Worm (Caenorhabditis elegans): ENCODE results near the gene Y38F1A.8.

The Y38F1A.8 gene

DNA sequence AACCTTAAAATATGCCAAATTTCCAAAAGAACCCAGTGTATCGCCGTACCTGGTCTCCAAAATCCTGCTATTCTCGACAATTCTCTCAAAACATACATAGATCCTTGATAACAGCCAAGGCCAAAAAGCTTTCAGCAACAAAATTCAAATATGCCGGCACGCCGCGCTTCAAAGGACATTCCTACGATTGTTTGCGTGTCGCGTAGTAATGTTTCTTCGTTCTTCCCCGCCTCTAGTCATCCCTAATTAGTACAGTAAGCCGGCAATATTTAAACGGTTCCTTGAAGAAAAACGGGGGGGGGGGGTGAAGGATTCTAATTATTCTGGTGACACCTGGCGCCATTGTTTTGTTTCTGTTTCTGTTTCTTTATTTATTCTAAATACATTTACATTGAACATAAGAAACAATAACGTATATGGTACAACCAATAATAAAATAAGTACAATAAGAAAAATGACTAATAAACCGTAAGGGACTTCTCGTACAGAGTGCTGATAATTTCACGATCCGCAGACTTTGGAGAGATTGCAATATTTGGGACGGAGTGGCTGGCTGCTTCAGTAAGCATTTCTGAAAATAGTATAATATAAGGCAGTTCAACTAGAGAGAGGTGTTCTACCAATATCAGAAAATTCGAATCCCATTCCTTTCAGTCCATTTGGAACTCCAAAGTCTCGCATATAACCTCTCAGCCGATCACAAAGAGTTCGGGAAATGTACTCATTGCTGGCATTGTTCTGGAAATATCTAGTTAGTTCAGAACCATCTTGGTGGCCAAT is 6.5 kb downstream of the Y38F1A.8 start:
- TF ChIP-seq Y55F3AM.14 (GFP tag; optimal IDR thresholded peaks at IDR 0.05) (peak; percentile 38), ceh-16 (tag; optimal IDR thresholded peaks at IDR 0.05) (no peak), sma-3 (GFP tag; optimal IDR thresholded peaks at IDR 0.05) (peak; percentile 4), R02D3.7 (tag; optimal IDR thresholded peaks at IDR 0.05) (no peak), nhr-6 (tag; optimal IDR thresholded peaks at IDR 0.05) (no peak), aly-2 (tag; optimal IDR thresholded peaks at IDR 0.05) (no peak), nhr-21 (tag; optimal IDR thresholded peaks at IDR 0.05) (peak; percentile 3), fos-1 (tag; optimal IDR thresholded peaks at IDR 0.05) (no peak)

DNA sequence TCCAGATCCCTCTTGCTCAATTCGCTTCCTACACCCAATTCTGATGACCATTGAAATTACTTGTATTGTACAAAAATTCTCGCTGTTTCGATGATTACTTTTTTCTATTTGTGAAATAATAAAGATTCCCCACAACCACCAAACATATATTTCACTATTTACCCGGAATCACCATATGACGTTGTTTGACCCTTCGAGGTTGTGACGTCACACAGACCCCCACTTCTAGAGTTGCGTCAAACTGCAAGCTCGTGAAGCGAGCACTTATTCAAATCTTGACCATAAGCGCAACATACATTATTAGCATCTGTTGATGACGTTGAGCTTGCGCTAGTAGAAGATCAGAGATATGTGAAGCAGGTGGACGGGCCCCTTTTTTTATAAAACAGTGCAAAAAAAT is 7.7 kb downstream of the Y38F1A.8 start:
- no peak for TF ChIP-seq Y55F3AM.14 (GFP tag; optimal IDR thresholded peaks at IDR 0.05)
- no peak for TF ChIP-seq egl-27 (tag; optimal IDR thresholded peaks at IDR 0.05)
- no peak for TF ChIP-seq sem-4 (tag; optimal IDR thresholded peaks at IDR 0.05)
- no peak for TF ChIP-seq alr-1 (tag; optimal IDR thresholded peaks at IDR 0.05)
- no peak for TF ChIP-seq lin-13 (GFP tag; optimal IDR thresholded peaks at IDR 0.05)
- no peak for TF ChIP-seq unc-62 (GFP tag; optimal IDR thresholded peaks at IDR 0.05)
- TF ChIP-seq nhr-6 (tag; optimal IDR thresholded peaks at IDR 0.05) = no peak
- no peak for TF ChIP-seq sma-9 (GFP tag; optimal IDR thresholded peaks at IDR 0.05)
- TF ChIP-seq sma-9 (tag; optimal IDR thresholded peaks at IDR 0.05) = no peak
- TF ChIP-seq ceh-82 (tag; optimal IDR thresholded peaks at IDR 0.05) = no peak
- no peak for TF ChIP-seq dmd-4 (tag; optimal IDR thresholded peaks at IDR 0.05)
- TF ChIP-seq nhr-25 (tag; optimal IDR thresholded peaks at IDR 0.05) = no peak
- TF ChIP-seq peb-1 (tag; optimal IDR thresholded peaks at IDR 0.05) = no peak
- no peak for TF ChIP-seq lin-11 (tag; optimal IDR thresholded peaks at IDR 0.05)
- TF ChIP-seq snpc-4 (tag; optimal IDR thresholded peaks at IDR 0.05) = no peak

DNA sequence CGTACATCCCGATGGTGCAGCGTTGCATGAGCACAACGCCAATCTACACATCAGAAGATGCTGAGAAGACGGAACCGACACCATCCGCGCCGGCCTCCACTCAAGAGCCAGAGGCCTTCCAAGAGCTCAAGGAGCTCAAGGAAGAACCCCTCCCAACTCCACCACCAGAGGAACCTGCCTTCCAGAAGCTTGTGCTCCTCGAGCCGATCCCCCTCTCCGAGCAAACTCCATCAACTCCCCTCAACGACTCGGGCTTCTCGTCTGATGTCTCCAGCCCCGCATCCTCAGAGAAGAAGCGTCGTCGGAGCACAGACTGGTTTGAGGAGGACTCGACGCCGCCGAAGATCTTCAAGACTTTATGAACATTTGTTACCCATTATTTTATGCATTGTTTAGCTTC is 8.5 kb downstream of the Y38F1A.8 start:
- no peak for TF ChIP-seq F13H6.1 (tag; optimal IDR thresholded peaks at IDR 0.05)
- TF ChIP-seq ztf-11 (tag; optimal IDR thresholded peaks at IDR 0.05) = no peak
- no peak for TF ChIP-seq unc-62 (GFP tag; optimal IDR thresholded peaks at IDR 0.05)
- no peak for TF ChIP-seq lsy-2 (tag; optimal IDR thresholded peaks at IDR 0.05)
- no peak for TF ChIP-seq fos-1 (tag; optimal IDR thresholded peaks at IDR 0.05)
- no peak for TF ChIP-seq mab-5 (tag; optimal IDR thresholded peaks at IDR 0.05)
- TF ChIP-seq lin-11 (tag; optimal IDR thresholded peaks at IDR 0.05) = no peak
- no peak for TF ChIP-seq elt-3 (tag; optimal IDR thresholded peaks at IDR 0.05)
- TF ChIP-seq Y55F3AM.14 (GFP tag; optimal IDR thresholded peaks at IDR 0.05) = no peak
- TF ChIP-seq R02D3.7 (tag; optimal IDR thresholded peaks at IDR 0.05) = no peak

DNA sequence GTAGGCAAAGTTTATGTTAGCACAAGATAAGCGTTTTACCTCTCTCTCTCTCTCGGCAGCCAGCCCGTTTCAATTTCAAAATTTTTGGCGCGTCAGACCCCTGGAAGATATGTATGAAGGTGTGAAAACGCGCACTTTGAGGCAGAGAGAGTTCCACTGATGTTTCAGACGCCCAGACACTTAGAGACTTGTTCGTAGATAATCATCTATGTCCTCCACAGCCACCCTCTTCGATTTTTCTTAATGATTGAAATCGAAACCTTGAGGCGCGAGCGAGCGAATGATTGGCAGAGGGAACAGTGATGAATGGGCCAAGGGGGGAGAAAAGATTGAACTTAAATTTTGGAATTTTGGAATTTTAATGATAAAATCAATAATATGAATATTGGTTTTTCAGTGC is 9.1 kb downstream of the Y38F1A.8 start:
- TF ChIP-seq alr-1 (tag; optimal IDR thresholded peaks at IDR 0.05) (no peak), gmeb-1 (tag; optimal IDR thresholded peaks at IDR 0.05) (no peak), R02D3.7 (tag; optimal IDR thresholded peaks at IDR 0.05) (no peak), sma-3 (GFP tag; optimal IDR thresholded peaks at IDR 0.05) (no peak), ceh-16 (tag; optimal IDR thresholded peaks at IDR 0.05) (peak; percentile 92), nhr-11 (tag; optimal IDR thresholded peaks at IDR 0.05) (no peak), ztf-1 (GFP tag; conservative IDR thresholded peaks at IDR 0.05) (no peak), F13H6.1 (tag; optimal IDR thresholded peaks at IDR 0.05) (no peak), mdl-1 (tag; optimal IDR thresholded peaks at IDR 0.05) (no peak), C34F6.9 (tag; optimal IDR thresholded peaks at IDR 0.05) (no peak), sma-9 (GFP tag; optimal IDR thresholded peaks at IDR 0.05) (no peak), sma-9 (tag; optimal IDR thresholded peaks at IDR 0.05) (no peak), zag-1 (tag; optimal IDR thresholded peaks at IDR 0.05) (no peak), mab-5 (tag; optimal IDR thresholded peaks at IDR 0.05) (no peak), nhr-25 (tag; optimal IDR thresholded peaks at IDR 0.05) (peak; percentile 41), crh-2 (tag; optimal IDR thresholded peaks at IDR 0.05) (no peak)

DNA sequence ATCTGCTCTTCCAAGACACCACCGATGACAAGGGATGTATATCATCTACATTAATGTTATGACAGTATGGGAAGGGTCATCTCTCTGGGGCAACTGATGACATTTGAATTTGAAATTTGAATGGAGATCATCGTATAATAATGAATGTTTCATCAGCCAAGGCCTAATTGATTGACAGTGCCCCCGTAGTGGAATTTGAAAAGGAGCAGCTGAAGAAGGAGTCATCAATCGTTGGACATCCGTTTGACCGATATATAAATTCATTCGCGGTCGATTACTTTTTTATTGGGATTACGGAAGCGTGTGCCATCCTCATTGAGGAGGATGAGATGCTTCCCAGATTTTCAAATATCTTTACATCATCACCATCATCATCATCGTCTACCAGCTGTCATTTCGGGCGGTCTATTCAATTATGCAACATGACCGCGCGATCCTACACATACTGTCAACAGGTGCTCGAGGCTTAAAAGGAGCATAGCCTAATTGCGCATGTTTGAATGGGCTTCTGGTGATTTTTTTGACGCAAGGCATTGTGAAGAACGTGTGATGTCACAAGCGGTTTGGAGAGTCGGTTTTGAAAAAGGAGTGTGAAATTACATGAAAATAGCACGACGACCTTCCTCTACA is 9.6 kb downstream of the Y38F1A.8 start:
- TF ChIP-seq fos-1 (tag; optimal IDR thresholded peaks at IDR 0.05) (no peak), lin-13 (GFP tag; optimal IDR thresholded peaks at IDR 0.05) (no peak), unc-62 (GFP tag; optimal IDR thresholded peaks at IDR 0.05) (no peak), dmd-4 (tag; optimal IDR thresholded peaks at IDR 0.05) (no peak), nhr-25 (tag; optimal IDR thresholded peaks at IDR 0.05) (no peak), F13H6.1 (tag; optimal IDR thresholded peaks at IDR 0.05) (no peak), aly-2 (tag; optimal IDR thresholded peaks at IDR 0.05) (no peak), lin-39 (tag; optimal IDR thresholded peaks at IDR 0.05) (no peak), crh-2 (tag; optimal IDR thresholded peaks at IDR 0.05) (no peak), alr-1 (tag; optimal IDR thresholded peaks at IDR 0.05) (no peak), nhr-21 (tag; optimal IDR thresholded peaks at IDR 0.05) (no peak), unc-55 (GFP tag; optimal IDR thresholded peaks at IDR 0.05) (no peak), peb-1 (tag; optimal IDR thresholded peaks at IDR 0.05) (no peak), nhr-237 (tag; optimal IDR thresholded peaks at IDR 0.05) (no peak), ceh-82 (tag; optimal IDR thresholded peaks at IDR 0.05) (no peak), ZK546.5 (tag; optimal IDR thresholded peaks at IDR 0.05) (no peak), elt-3 (tag; optimal IDR thresholded peaks at IDR 0.05) (no peak)

All from whole organism, L2 larva.